Fruit fly (Drosophila melanogaster): ENCODE results near the gene CG42724.
A peak's percentile ranks its signal among the peaks of the same experiment; 100 is the strongest.

- TF ChIP-seq achi (GFP tag; optimal IDR thresholded peaks at IDR 0.05) (peak; percentile 82), Sox102F (GFP tag; optimal IDR thresholded peaks at IDR 0.05) (peak; percentile 75), CG31627 (GFP tag; optimal IDR thresholded peaks at IDR 0.05) (peak; percentile 77), CG10631 (GFP tag; optimal IDR thresholded peaks at IDR 0.05) (peak; percentile 87), CG6163 (GFP tag; IDR thresholded peaks at IDR 0.05) (peak; percentile 82), CG6808 (GFP tag; optimal IDR thresholded peaks at IDR 0.05) (peak; percentile 75), Blimp-1 (GFP tag; optimal IDR thresholded peaks at IDR 0.05) (no peak), Eip93F (GFP tag; optimal IDR thresholded peaks at IDR 0.05) (no peak), Hr38 (GFP tag; optimal IDR thresholded peaks at IDR 0.05) (peak; percentile 12), Sox14 (GFP tag; optimal IDR thresholded peaks at IDR 0.05) (peak; percentile 87), CG8119 (GFP tag; IDR thresholded peaks at IDR 0.05) (peak; percentile 84), CG32006 (GFP tag; optimal IDR thresholded peaks at IDR 0.05) (peak; percentile 96), esn (GFP tag; optimal IDR thresholded peaks at IDR 0.05) (peak; percentile 86), dac (GFP tag; optimal IDR thresholded peaks at IDR 0.05) (peak; percentile 76)
These were observed 42.5 kb upstream of the CG42724 start for dm6 chr3R:6410412-6411225.
